Worm (Caenorhabditis elegans) whole organism, L2 larva: Measurements from ENCODE around the gene ptl-1.
A peak's percentile ranks its signal among the peaks of the same experiment; 100 is the strongest.

Source experiments
- C34F6.9 ChIP-seq: fragments of 150-350 bp; optimal IDR thresholded peaks from 2 replicates; lab custom pipeline; 2014; ENCODE audit warnings: missing biosample characterization, missing genetic modification characterization
- F13H6.1 ChIP-seq: sonication (generic microtip); optimal IDR thresholded peaks from 2 replicates; lab custom pipeline; 2016; ENCODE audit warnings: missing genetic modification characterization, missing compliant biosample characterization
- R02D3.7 ChIP-seq: fragments of 150-350 bp; optimal IDR thresholded peaks from 2 replicates; lab custom pipeline; 2014; ENCODE audit warnings: missing biosample characterization, missing genetic modification characterization
- Y55F3AM.14 ChIP-seq: fragments of 200-800 bp; sonication (Bioruptor generic); optimal IDR thresholded peaks from 2 replicates; lab custom pipeline; 2018; ENCODE audit warnings: mild to moderate bottlenecking, missing genetic modification characterization, missing compliant biosample characterization
- ZK546.5 ChIP-seq: sonication (generic microtip); optimal IDR thresholded peaks from 2 replicates; lab custom pipeline; 2017; ENCODE audit warnings: missing biosample characterization, missing genetic modification characterization
- alr-1 ChIP-seq: fragments of 150-350 bp; optimal IDR thresholded peaks from 2 replicates; lab custom pipeline; 2014; ENCODE audit warnings: missing biosample characterization, missing genetic modification characterization
- aly-2 ChIP-seq: fragments of 150-350 bp; optimal IDR thresholded peaks from 2 replicates; lab custom pipeline; 2014; ENCODE audit warnings: missing biosample characterization, missing genetic modification characterization
- ama-1 ChIP-seq: fragments of 150-350 bp; optimal IDR thresholded peaks from 2 replicates; lab custom pipeline; 2018; ENCODE audit warnings: inconsistent platforms
- blmp-1 ChIP-seq: sonication (generic microtip); optimal IDR thresholded peaks from 2 replicates; lab custom pipeline; 2017; ENCODE audit warnings: missing genetic modification characterization, mild to moderate bottlenecking, missing compliant biosample characterization, antibody characterized with exemption, moderate library complexity; ENCODE audit not compliant: insufficient read depth
- ceh-16 ChIP-seq: fragments of 150-350 bp; optimal IDR thresholded peaks from 2 replicates; lab custom pipeline; 2014; ENCODE audit warnings: missing biosample characterization, missing genetic modification characterization
- ceh-82 ChIP-seq: fragments of 150-350 bp; optimal IDR thresholded peaks from 2 replicates; lab custom pipeline; 2014; ENCODE audit warnings: missing biosample characterization, missing genetic modification characterization
- crh-2 ChIP-seq: sonication (generic microtip); optimal IDR thresholded peaks from 2 replicates; lab custom pipeline; 2017; ENCODE audit warnings: missing biosample characterization, missing genetic modification characterization
- dmd-4 ChIP-seq: sonication (generic microtip); optimal IDR thresholded peaks from 2 replicates; lab custom pipeline; 2017; ENCODE audit warnings: missing biosample characterization, missing genetic modification characterization
- egl-27 ChIP-seq: sonication (generic microtip); optimal IDR thresholded peaks from 3 replicates; lab custom pipeline; 2017; ENCODE audit warnings: missing biosample characterization, missing genetic modification reagents, missing genetic modification characterization
- elt-1 ChIP-seq: fragments of 150-350 bp; optimal IDR thresholded peaks from 2 replicates; lab custom pipeline; 2014; ENCODE audit warnings: missing biosample characterization, missing genetic modification characterization
- elt-3 ChIP-seq: sonication (generic microtip); optimal IDR thresholded peaks from 2 replicates; lab custom pipeline; 2017; ENCODE audit warnings: missing biosample characterization, missing genetic modification characterization
- fos-1 ChIP-seq: fragments of 150-350 bp; optimal IDR thresholded peaks from 2 replicates; lab custom pipeline; 2014; ENCODE audit warnings: missing biosample characterization, missing genetic modification characterization
- gmeb-1 ChIP-seq: fragments of 150-350 bp; optimal IDR thresholded peaks from 2 replicates; lab custom pipeline; 2014; ENCODE audit warnings: missing biosample characterization, missing genetic modification characterization
- lin-11 ChIP-seq: fragments of 150-350 bp; sonication (generic microtip); optimal IDR thresholded peaks from 2 replicates; lab custom pipeline; 2014; ENCODE audit warnings: missing biosample characterization, missing genetic modification characterization, inconsistent platforms, mixed read lengths
- lin-13 ChIP-seq: fragments of 150-350 bp; optimal IDR thresholded peaks from 2 replicates; lab custom pipeline; 2014; ENCODE audit warnings: missing biosample characterization, missing genetic modification reagents, missing genetic modification characterization
- lin-39 ChIP-seq: fragments of 150-350 bp; optimal IDR thresholded peaks from 2 replicates; lab custom pipeline; 2014; ENCODE audit warnings: missing biosample characterization, missing genetic modification reagents, missing genetic modification characterization
- lsy-2 ChIP-seq, 2 experiments: fragments of 150-350 bp in 1 of 2; sonication (generic microtip) in 1 of 2; optimal IDR thresholded peaks; 2 replicates each; lab custom pipeline; 2014 to 2017; ENCODE audit warnings: missing biosample characterization in 2 of 2, missing genetic modification characterization in 2 of 2
- mab-5 ChIP-seq: fragments of 150-350 bp; optimal IDR thresholded peaks from 2 replicates; lab custom pipeline; 2014; ENCODE audit warnings: missing biosample characterization, missing genetic modification characterization
- mbf-1 ChIP-seq: sonication (generic microtip); optimal IDR thresholded peaks from 2 replicates; lab custom pipeline; 2017; ENCODE audit warnings: missing biosample characterization, missing genetic modification characterization
- mdl-1 ChIP-seq, 2 experiments: fragments of 150-350 bp in 1 of 2; sonication (generic microtip) in 1 of 2; optimal IDR thresholded peaks; 2 replicates each; lab custom pipeline; 2017; ENCODE audit warnings: missing biosample characterization in 2 of 2, missing genetic modification characterization in 2 of 2
- nhr-10 ChIP-seq: sonication (generic microtip); optimal IDR thresholded peaks from 2 replicates; lab custom pipeline; 2017; ENCODE audit warnings: missing biosample characterization, missing genetic modification characterization
- nhr-129 ChIP-seq: fragments of 150-350 bp; optimal IDR thresholded peaks from 2 replicates; lab custom pipeline; 2014; ENCODE audit warnings: missing biosample characterization, missing genetic modification characterization
- nhr-21 ChIP-seq: fragments of 150-350 bp; optimal IDR thresholded peaks from 2 replicates; lab custom pipeline; 2014; ENCODE audit warnings: missing biosample characterization, missing genetic modification characterization
- nhr-23 ChIP-seq: fragments of 150-350 bp; optimal IDR thresholded peaks from 2 replicates; lab custom pipeline; 2014; ENCODE audit warnings: missing biosample characterization, missing genetic modification reagents, missing genetic modification characterization
- nhr-25 ChIP-seq: fragments of 150-350 bp; sonication (generic microtip); optimal IDR thresholded peaks from 3 replicates; lab custom pipeline; 2014; ENCODE audit warnings: missing biosample characterization, missing genetic modification characterization
- nhr-6 ChIP-seq: fragments of 150-350 bp; optimal IDR thresholded peaks from 2 replicates; lab custom pipeline; 2014; ENCODE audit warnings: missing biosample characterization, missing genetic modification characterization
- nhr-77 ChIP-seq: fragments of 150-350 bp; optimal IDR thresholded peaks from 2 replicates; lab custom pipeline; 2014; ENCODE audit warnings: missing biosample characterization, missing genetic modification characterization
- peb-1 ChIP-seq: fragments of 150-350 bp; optimal IDR thresholded peaks from 2 replicates; lab custom pipeline; 2014; ENCODE audit warnings: missing biosample characterization, missing genetic modification characterization
- skn-1 ChIP-seq: sonication (generic microtip); optimal IDR thresholded peaks from 2 replicates; lab custom pipeline; 2017; ENCODE audit warnings: missing biosample characterization, missing genetic modification characterization
- sma-3 ChIP-seq: sonication (generic microtip); optimal IDR thresholded peaks from 2 replicates; lab custom pipeline; 2016; ENCODE audit warnings: missing genetic modification reagents, missing genetic modification characterization, missing compliant biosample characterization
- sma-9 ChIP-seq, 2 experiments: fragments of 150-350 bp in 1 of 2; sonication (generic microtip) in 1 of 2; optimal IDR thresholded peaks; 2 replicates each; lab custom pipeline; 2014 to 2016; ENCODE audit warnings: missing genetic modification characterization in 2 of 2, mild to moderate bottlenecking in 1 of 2, missing biosample characterization in 1 of 2, missing compliant biosample characterization in 1 of 2, missing genetic modification reagents in 1 of 2, moderate library complexity in 1 of 2
- snpc-4 ChIP-seq: fragments of 150-350 bp; optimal IDR thresholded peaks from 2 replicates; lab custom pipeline; 2014; ENCODE audit warnings: missing biosample characterization, missing genetic modification characterization
- unc-55 ChIP-seq: fragments of 150-350 bp; sonication (generic microtip); optimal IDR thresholded peaks from 3 replicates; lab custom pipeline; 2014; ENCODE audit warnings: missing biosample characterization, missing genetic modification reagents, missing genetic modification characterization
- zag-1 ChIP-seq: fragments of 150-350 bp; optimal IDR thresholded peaks from 2 replicates; lab custom pipeline; 2014; ENCODE audit warnings: missing biosample characterization, missing genetic modification characterization
- ztf-11 ChIP-seq: sonication (generic microtip); optimal IDR thresholded peaks from 2 replicates; lab custom pipeline; 2017; ENCODE audit warnings: missing biosample characterization, missing genetic modification characterization
- ztf-4 ChIP-seq: fragments of 150-350 bp; optimal IDR thresholded peaks from 2 replicates; lab custom pipeline; 2014; ENCODE audit warnings: missing biosample characterization, missing genetic modification characterization

Gene ptl-1

ce11 chrIII:793595-793994 is 28.6 kb downstream of the ptl-1 start, which contains the start of gene snt-2:
Gene snt-2 (minus strand): TSS chrIII:793733.
- TF ChIP-seq elt-1 = no peak
- TF ChIP-seq ZK546.5 (tag; lab: Kevin White, UChicago) = peak; percentile 36
- TF ChIP-seq nhr-6 (tag; lab: Kevin White, UChicago) = no peak
- peak; percentile 45 for TF ChIP-seq F13H6.1 (tag; lab: Kevin White, UChicago)
- TF ChIP-seq ama-1 (lab: Kevin White, UChicago) = no peak
- TF ChIP-seq Y55F3AM.14 (GFP tag; lab: Kevin White, UChicago) = peak; percentile 36
- TF ChIP-seq nhr-21 (tag; lab: Kevin White, UChicago) = peak; percentile 56
- TF ChIP-seq mbf-1 (tag; lab: Kevin White, UChicago) = no peak
- peak; percentile 81 for TF ChIP-seq crh-2 (tag; lab: Kevin White, UChicago)
- TF ChIP-seq sma-3 (GFP tag; lab: Kevin White, UChicago) = peak; percentile 61
- TF ChIP-seq nhr-10 (tag; lab: Kevin White, UChicago) = no peak
- TF ChIP-seq C34F6.9 (tag; lab: Kevin White, UChicago) = peak; percentile 72
- no peak for TF ChIP-seq egl-27 (tag; lab: Kevin White, UChicago)
- no peak for TF ChIP-seq ztf-11 (tag; lab: Kevin White, UChicago)
- no peak for TF ChIP-seq peb-1 (tag; lab: Kevin White, UChicago)
- TF ChIP-seq fos-1 (tag; lab: Kevin White, UChicago) = peak; percentile 48
- TF ChIP-seq blmp-1 (tag; lab: Kevin White, UChicago) = no peak
- no peak for TF ChIP-seq lin-39
- TF ChIP-seq mab-5 (tag; lab: Kevin White, UChicago) = peak; percentile 4
- peak; percentile 40 for TF ChIP-seq sma-9 (GFP tag; optimal IDR thresholded peaks at IDR 0.05; lab: Kevin White, UChicago)
- TF ChIP-seq sma-9 (tag; optimal IDR thresholded peaks at IDR 0.05; lab: Kevin White, UChicago) = no peak
- peak; percentile 75 for TF ChIP-seq lin-13
- TF ChIP-seq ceh-16 (tag; lab: Kevin White, UChicago) = peak; percentile 21
- TF ChIP-seq skn-1 = no peak
- peak; percentile 72 for TF ChIP-seq lin-11 (tag; lab: Kevin White, UChicago)
- peak in 1 of 2 experiments; percentile 39 for TF ChIP-seq mdl-1 (tag; optimal IDR thresholded peaks at IDR 0.05; lab: Kevin White, UChicago)
- peak; percentile 25 for TF ChIP-seq snpc-4
- TF ChIP-seq nhr-129 (tag; lab: Kevin White, UChicago) = peak; percentile 71
- no peak for TF ChIP-seq elt-3 (tag; lab: Kevin White, UChicago)
- no peak for TF ChIP-seq dmd-4 (tag; lab: Kevin White, UChicago)
- no peak for TF ChIP-seq nhr-23 (tag; lab: Kevin White, UChicago)
- TF ChIP-seq aly-2 (tag; lab: Kevin White, UChicago) = no peak
- TF ChIP-seq unc-55 (GFP tag; lab: Kevin White, UChicago) = peak; percentile 92
- peak; percentile 50 for TF ChIP-seq nhr-25
- no peak for TF ChIP-seq ztf-4 (tag; lab: Kevin White, UChicago)
- no peak for TF ChIP-seq zag-1
- no peak for TF ChIP-seq R02D3.7 (tag; lab: Kevin White, UChicago)
- no peak for TF ChIP-seq nhr-77 (tag; lab: Kevin White, UChicago)
- TF ChIP-seq ceh-82 (tag; lab: Kevin White, UChicago) = no peak
- no peak for TF ChIP-seq alr-1
- TF ChIP-seq lsy-2 (tag; optimal IDR thresholded peaks at IDR 0.05; lab: Kevin White, UChicago) = peak; percentile 97 to 99
- peak; percentile 78 for TF ChIP-seq gmeb-1 (tag; lab: Kevin White, UChicago)
- TF ChIP-seq, all 48 proteins: peak for 20

DNA sequence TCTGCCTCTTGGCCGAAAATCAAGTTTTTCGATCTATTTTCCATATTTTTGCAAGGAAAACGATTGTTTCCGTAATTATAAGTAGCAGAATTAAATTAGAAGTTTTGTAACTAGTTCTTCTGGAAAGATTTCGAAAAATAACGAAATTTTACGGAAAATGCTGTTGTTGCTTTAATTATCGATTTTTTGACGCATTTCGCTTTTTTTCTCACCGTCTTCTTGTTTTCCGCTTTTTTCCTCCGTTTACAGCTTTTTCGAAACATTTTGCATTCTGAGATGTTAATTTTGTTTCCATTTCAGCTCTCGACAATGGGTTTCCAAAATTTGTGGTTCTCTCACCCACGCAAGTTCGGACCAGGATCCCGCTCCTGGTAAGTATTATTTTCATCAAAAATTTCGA is 29.0 kb downstream of the ptl-1 start, which contains the start of gene rps-29:
rps-29 (plus strand) TSS at position 301 of the 400 bp plus-strand sequence.
- TF ChIP-seq Y55F3AM.14 (GFP tag; lab: Kevin White, UChicago) (no peak), ceh-82 (tag; lab: Kevin White, UChicago) (no peak), dmd-4 (tag; lab: Kevin White, UChicago) (no peak), nhr-77 (tag; lab: Kevin White, UChicago) (no peak), crh-2 (tag; lab: Kevin White, UChicago) (no peak)
